Fruit fly (Drosophila melanogaster): Measurements from ENCODE around the gene Flad2.
A peak's percentile ranks its signal among the peaks of the same experiment; 100 is the strongest.

The Flad2 gene

dm6 chr2L:13368940-13369339 lies 43.4 kb upstream of the Flad2 start, which contains the start of gene CG31855 (continued):
- TF ChIP-seq bigmax (GFP tag; optimal IDR thresholded peaks at IDR 0.05) (no peak), sob (GFP tag; IDR thresholded peaks at IDR 0.05) (peak; percentile 95), twi (tag; optimal IDR thresholded peaks at IDR 0.05) (peak; percentile 36), CG7786 (GFP tag; optimal IDR thresholded peaks at IDR 0.05) (peak; percentile 54), CG2678 (tag; optimal IDR thresholded peaks at IDR 0.05) (peak; percentile 81), ATbp (GFP tag; optimal IDR thresholded peaks at IDR 0.05) (peak; percentile 61), CG14014 (GFP tag; IDR thresholded peaks at IDR 0.05) (peak; percentile 86), Ada2b (GFP tag; IDR thresholded peaks at IDR 0.05) (peak; percentile 74), bab2 (GFP tag; optimal IDR thresholded peaks at IDR 0.05) (peak; percentile 60), Eip74EF (GFP tag; optimal IDR thresholded peaks at IDR 0.05) (peak in 1 of 2 experiments; percentile 18), dan (GFP tag; IDR thresholded peaks at IDR 0.05) (no peak), CG6791 (GFP tag; IDR thresholded peaks at IDR 0.05; ENCODE audit: partially characterized antibody) (0 out of 3 replicates have a peak, but pooled peaks have one; percentile 16), CkIIα-i1 (GFP tag; IDR thresholded peaks at IDR 0.05) (no peak), Sox102F (GFP tag; optimal IDR thresholded peaks at IDR 0.05) (peak; percentile 71), gt (GFP tag; IDR thresholded peaks at IDR 0.05) (no peak), CG4282 (GFP tag; optimal IDR thresholded peaks at IDR 0.05) (peak; percentile 76), CoRest (tag; optimal IDR thresholded peaks at IDR 0.05) (peak; percentile 78), Trl (optimal IDR thresholded peaks at IDR 0.05) (no peak), Trl (GFP tag; optimal IDR thresholded peaks at IDR 0.05) (peak; percentile 79), CG1792 (GFP tag; optimal IDR thresholded peaks at IDR 0.05) (no peak), CG12299 (tag; optimal IDR thresholded peaks at IDR 0.05) (peak; percentile 78), bsh (GFP tag; optimal IDR thresholded peaks at IDR 0.05) (peak; percentile 12 to 76), Atf3 (GFP tag; optimal IDR thresholded peaks at IDR 0.05) (peak; percentile 11), aop (GFP tag; IDR thresholded peaks at IDR 0.05) (no peak), Nf-YB (GFP tag; optimal IDR thresholded peaks at IDR 0.05) (peak; percentile 38), zfh2 (GFP tag; optimal IDR thresholded peaks at IDR 0.05) (peak; percentile 80), nom (GFP tag; optimal IDR thresholded peaks at IDR 0.05) (peak; percentile 73), Dfd (GFP tag; optimal IDR thresholded peaks at IDR 0.05) (no peak), croc (GFP tag; conservative IDR thresholded peaks at IDR 0.05) (peak; percentile 53), Six4 (GFP tag; optimal IDR thresholded peaks at IDR 0.05) (peak; percentile 68), CG9437 (GFP tag; optimal IDR thresholded peaks at IDR 0.05) (peak; percentile 68), Rfx (GFP tag; IDR thresholded peaks at IDR 0.05) (peak; percentile 95), lmd (GFP tag; IDR thresholded peaks at IDR 0.05) (peak; percentile 81), CG2712 (tag; optimal IDR thresholded peaks at IDR 0.05) (peak; percentile 80), Gsc (GFP tag; IDR thresholded peaks at IDR 0.05) (no peak), CG6854 (GFP tag; optimal IDR thresholded peaks at IDR 0.05) (peak; percentile 40), Opbp (GFP tag; IDR thresholded peaks at IDR 0.05; ENCODE audit: partially characterized antibody) (no peak), NfI (GFP tag; optimal IDR thresholded peaks at IDR 0.05) (peak; percentile 91), gcm (GFP tag; optimal IDR thresholded peaks at IDR 0.05) (peak; percentile 68), row (GFP tag; IDR thresholded peaks at IDR 0.05) (peak; percentile 95), mirr (GFP tag; optimal IDR thresholded peaks at IDR 0.05) (peak; percentile 66), kah (GFP tag; optimal IDR thresholded peaks at IDR 0.05) (peak; percentile 67), D (optimal IDR thresholded peaks at IDR 0.05) (no peak), D (GFP tag; optimal IDR thresholded peaks at IDR 0.05) (peak; percentile 56), en (GFP tag; optimal IDR thresholded peaks at IDR 0.05) (peak; percentile 23), Nf-YA (GFP tag; IDR thresholded peaks at IDR 0.05) (peak; percentile 62), btn (GFP tag; optimal IDR thresholded peaks at IDR 0.05) (no peak), HHEX (GFP tag; optimal IDR thresholded peaks at IDR 0.05) (peak; percentile 77), CG2199 (GFP tag; IDR thresholded peaks at IDR 0.05) (no peak), CG14860 (GFP tag; IDR thresholded peaks at IDR 0.05; ENCODE audit: partially characterized antibody) (no peak), run (tag; optimal IDR thresholded peaks at IDR 0.05) (peak; percentile 41), esg (GFP tag; conservative IDR thresholded peaks at IDR 0.05) (peak; percentile 52)

Data from whole organism, embryonic.